Fruit fly (Drosophila melanogaster) whole organism, adult: ENCODE measurements around the gene Rpn11.

ENCODE experiments used
- CG11617 ChIP-seq: fragments of 200-800 bp; sonication (Bioruptor generic); optimal IDR thresholded peaks from 2 replicates; lab custom pipeline; 2017; ENCODE audit warnings: mild to moderate bottlenecking, missing biosample characterization, missing genetic modification reagents, missing genetic modification characterization
- CG12768 ChIP-seq: fragments of 200-800 bp; sonication (Bioruptor generic); optimal IDR thresholded peaks from 2 replicates; lab custom pipeline; 2017; ENCODE audit warnings: missing biosample characterization, missing genetic modification characterization, mild to moderate bottlenecking, moderate library complexity, missing genetic modification reagents
- CG14711 ChIP-seq: fragments of 200-800 bp; sonication (Bioruptor generic); optimal IDR thresholded peaks from 2 replicates; lab custom pipeline; 2018; ENCODE audit warnings: missing biosample characterization, mild to moderate bottlenecking, missing genetic modification characterization, moderate library complexity
- CG1620 ChIP-seq: fragments of 200-800 bp; sonication (Bioruptor generic); optimal IDR thresholded peaks from 2 replicates; lab custom pipeline; 2016; ENCODE audit warnings: missing biosample characterization, missing genetic modification characterization
- CG33017 ChIP-seq: fragments of 200-800 bp; sonication (Bioruptor generic); optimal IDR thresholded peaks from 2 replicates; lab custom pipeline; 2018; ENCODE audit warnings: missing biosample characterization, mild to moderate bottlenecking, missing genetic modification characterization, moderate library complexity
- CG5204 ChIP-seq: fragments of 200-800 bp; sonication (Bioruptor generic); optimal IDR thresholded peaks from 2 replicates; lab custom pipeline; 2016; ENCODE audit warnings: missing biosample characterization, missing genetic modification characterization
- CG7045 ChIP-seq: fragments of 200-800 bp; sonication (Bioruptor generic); optimal IDR thresholded peaks from 2 replicates; lab custom pipeline; 2017; ENCODE audit warnings: missing biosample characterization, mild to moderate bottlenecking, missing genetic modification characterization
- CG7101 ChIP-seq: fragments of 200-800 bp; sonication (Bioruptor generic); optimal IDR thresholded peaks from 2 replicates; lab custom pipeline; 2018; ENCODE audit warnings: missing biosample characterization, mild to moderate bottlenecking, missing genetic modification characterization, moderate library complexity
- Clk ChIP-seq: fragments of 200-800 bp; sonication (Bioruptor generic); optimal IDR thresholded peaks from 2 replicates; lab custom pipeline; 2017; ENCODE audit warnings: missing biosample characterization, missing genetic modification characterization
- Crg-1 ChIP-seq: fragments of 200-800 bp; sonication (Bioruptor generic); optimal IDR thresholded peaks from 2 replicates; lab custom pipeline; 2016; ENCODE audit warnings: missing biosample characterization, missing genetic modification characterization
- Hr96 ChIP-seq: fragments of 200-800 bp; sonication (Bioruptor generic); optimal IDR thresholded peaks from 2 replicates; lab custom pipeline; 2016; ENCODE audit warnings: missing biosample characterization, missing genetic modification characterization
- Mnt ChIP-seq: fragments of 200-800 bp; sonication (Bioruptor generic); optimal IDR thresholded peaks from 2 replicates; lab custom pipeline; 2016; ENCODE audit warnings: missing biosample characterization, mild to moderate bottlenecking, missing genetic modification characterization
- bab1 ChIP-seq: fragments of 200-800 bp; sonication (Bioruptor generic); optimal IDR thresholded peaks from 3 replicates; lab custom pipeline; 2019; ENCODE audit warnings: missing biosample characterization, mild to moderate bottlenecking, missing genetic modification characterization, moderate library complexity
- cic ChIP-seq: fragments of 200-800 bp; sonication (Bioruptor generic); optimal IDR thresholded peaks from 2 replicates; lab custom pipeline; 2017; ENCODE audit warnings: missing biosample characterization, mild to moderate bottlenecking, missing genetic modification characterization, moderate library complexity
- kay ChIP-seq: fragments of 200-800 bp; sonication (Bioruptor generic); peaks from one replicate; lab custom pipeline; 2016; ENCODE audit warnings: missing biosample characterization, missing genetic modification characterization, borderline replicate concordance
- ovo ChIP-seq: fragments of 200-800 bp; sonication (Bioruptor generic); optimal IDR thresholded peaks from 2 replicates; lab custom pipeline; 2016; ENCODE audit warnings: missing biosample characterization, missing genetic modification characterization
- pad ChIP-seq: fragments of 200-800 bp; sonication (Bioruptor generic); optimal IDR thresholded peaks from 3 replicates; lab custom pipeline; 2017; ENCODE audit warnings: missing biosample characterization, missing genetic modification characterization, mild to moderate bottlenecking, moderate library complexity, missing genetic modification reagents
- tj ChIP-seq: fragments of 200-800 bp; sonication (Bioruptor generic); optimal IDR thresholded peaks from 3 replicates; lab custom pipeline; 2017; ENCODE audit warnings: missing biosample characterization, mild to moderate bottlenecking, missing genetic modification characterization, moderate library complexity
- toe ChIP-seq: fragments of 200-800 bp; sonication (Bioruptor generic); optimal IDR thresholded peaks from 2 replicates; lab custom pipeline; 2016; ENCODE audit warnings: missing biosample characterization, missing genetic modification characterization

Rpn11 gene

DNA sequence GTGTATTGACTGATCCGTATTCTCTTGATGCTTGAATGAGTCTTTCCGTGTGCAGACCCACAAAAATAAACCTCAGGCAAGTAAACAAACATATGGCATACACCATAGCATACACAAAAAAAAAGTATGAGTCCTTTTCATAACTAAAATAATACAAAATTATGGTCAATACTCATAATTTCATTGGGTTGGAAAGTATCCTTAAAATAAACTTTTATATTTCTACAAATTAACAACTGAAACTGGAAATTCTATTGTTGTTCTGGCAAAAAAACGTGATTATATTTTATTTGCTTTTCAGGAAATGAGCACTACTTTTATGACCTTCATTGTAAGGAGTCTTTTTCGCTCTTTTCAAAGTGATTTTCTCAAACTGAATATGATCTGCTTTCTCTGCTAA lies 17.5 kb downstream of the Rpn11 start:
- TF ChIP-seq CG7101, result no peak
- no peak for TF ChIP-seq CG12768 (GFP tag; lab: Kevin White, UChicago)
- TF ChIP-seq CG11617, result no peak
- no peak for TF ChIP-seq CG14711
- no peak for TF ChIP-seq CG7045
- no peak for TF ChIP-seq toe

dm6 chr2L:5037402-5037860 lies 22.2 kb downstream of the Rpn11 start, which contains the start of the genes CG14042 and SP555:
CG14042 (plus strand) TSS chr2L:5037709.
SP555 (plus strand) TSS chr2L:5037709.
- TF ChIP-seq CG14711 (no peak), CG7101 (no peak), CG1620 (GFP tag; lab: Kevin White, UChicago) (no peak), CG12768 (GFP tag; lab: Kevin White, UChicago) (no peak), CG11617 (no peak), pad (peak; percentile 18), kay (no peak)

dm6 chr2L:5036120-5036519 lies 23.5 kb downstream of the Rpn11 start:
- TF ChIP-seq CG11617, result no peak
- TF ChIP-seq toe, result no peak
- no peak for TF ChIP-seq Clk
- no peak for TF ChIP-seq Crg-1 (GFP tag; lab: Kevin White, UChicago)
- TF ChIP-seq tj (GFP tag; lab: Kevin White, UChicago), result no peak
- TF ChIP-seq cic (GFP tag; lab: Kevin White, UChicago), result no peak

- TF ChIP-seq CG7101, result no peak
- TF ChIP-seq ovo (GFP tag; lab: Kevin White, UChicago), result no peak
- TF ChIP-seq toe, result no peak
- TF ChIP-seq CG11617, result no peak
- no peak for TF ChIP-seq CG12768 (GFP tag; lab: Kevin White, UChicago)
- no peak for TF ChIP-seq Clk
- TF ChIP-seq Hr96 (GFP tag; lab: Kevin White, UChicago), result no peak
- TF ChIP-seq pad, result no peak
Observed at dm6 chr2L:5031886-5032285, 27.7 kb downstream of the Rpn11 start.

dm6 chr2L:5031399-5031798 lies 28.2 kb downstream of the Rpn11 start:
- TF ChIP-seq Mnt (GFP tag; lab: Kevin White, UChicago) (no peak), CG33017 (tag; lab: Kevin White, UChicago) (no peak), toe (no peak), CG7101 (no peak), kay (no peak)

- TF ChIP-seq cic (GFP tag; lab: Kevin White, UChicago) (no peak), CG1620 (GFP tag; lab: Kevin White, UChicago) (no peak), CG12768 (GFP tag; lab: Kevin White, UChicago) (no peak)
Observed at dm6 chr2L:5030535-5030934, 29.1 kb downstream of the Rpn11 start.

- TF ChIP-seq kay (peak; percentile 33), Clk (no peak), tj (GFP tag; lab: Kevin White, UChicago) (peak; percentile 60)
Observed at dm6 chr2L:5029809-5030108, 29.8 kb downstream of the Rpn11 start.

dm6 chr2L:5029049-5029808 lies 30.4 kb downstream of the Rpn11 start, which contains the start of gene Col4a1:
Col4a1 (plus strand) TSS chr2L:5029609.
- TF ChIP-seq cic (GFP tag; lab: Kevin White, UChicago), result peak; percentile 72
- TF ChIP-seq tj (GFP tag; lab: Kevin White, UChicago), result no peak
- TF ChIP-seq Mnt (GFP tag; lab: Kevin White, UChicago), result peak; percentile 7
- peak; percentile 49 for TF ChIP-seq CG12768 (GFP tag; lab: Kevin White, UChicago)

- TF ChIP-seq cic (GFP tag; lab: Kevin White, UChicago) (no peak), CG5204 (GFP tag; lab: Kevin White, UChicago) (no peak), CG33017 (tag; lab: Kevin White, UChicago) (no peak), CG1620 (GFP tag; lab: Kevin White, UChicago) (no peak), CG7101 (no peak), toe (no peak), Mnt (GFP tag; lab: Kevin White, UChicago) (no peak), ovo (GFP tag; lab: Kevin White, UChicago) (no peak), CG14711 (no peak), Crg-1 (GFP tag; lab: Kevin White, UChicago) (no peak), CG12768 (GFP tag; lab: Kevin White, UChicago) (no peak), Clk (no peak), pad (no peak), tj (GFP tag; lab: Kevin White, UChicago) (no peak), bab1 (no peak)
Observed at dm6 chr2L:5028091-5028490, 31.5 kb downstream of the Rpn11 start, which contains the start of gene vkg. vkg (minus strand) TSS chr2L:5028191.
